Worm (Caenorhabditis elegans) whole organism, L4/young adult: ENCODE results near the gene gpa-6.

Experiments
- W03F9.2 ChIP-seq: fragments of 150-350 bp; optimal IDR thresholded peaks from 2 replicates; lab custom pipeline; 2014; ENCODE audit warnings: missing biosample characterization, missing genetic modification characterization
- dao-5 ChIP-seq: sonication (generic microtip); optimal IDR thresholded peaks from 2 replicates; lab custom pipeline; 2016; ENCODE audit warnings: missing genotype, missing genetic modification characterization, moderate library complexity, missing compliant biosample characterization
- him-1 ChIP-seq: sonication (generic microtip); optimal IDR thresholded peaks from 2 replicates; lab custom pipeline; 2016; ENCODE audit warnings: missing genotype, missing genetic modification reagents, missing genetic modification characterization, missing compliant biosample characterization

ce11 chrX:13242231-13242630 is 51.2 kb downstream of the gpa-6 start, which contains the start of gene K08H2.5:
- TF ChIP-seq W03F9.2 (tag; lab: Kevin White, UChicago) (no peak), him-1 (tag; lab: Kevin White, UChicago) (no peak), dao-5 (tag; lab: Kevin White, UChicago) (no peak)
